Fruit fly (Drosophila melanogaster) whole organism, adult: ENCODE data around the gene BG642312.

Source experiments
- CG14711 ChIP-seq: fragments of 200-800 bp; sonication (Bioruptor generic); optimal IDR thresholded peaks from 2 replicates; lab custom pipeline; 2018; ENCODE audit warnings: missing biosample characterization, mild to moderate bottlenecking, missing genetic modification characterization, moderate library complexity
- CG7101 ChIP-seq: fragments of 200-800 bp; sonication (Bioruptor generic); optimal IDR thresholded peaks from 2 replicates; lab custom pipeline; 2018; ENCODE audit warnings: missing biosample characterization, mild to moderate bottlenecking, missing genetic modification characterization, moderate library complexity
- Crg-1 ChIP-seq: fragments of 200-800 bp; sonication (Bioruptor generic); optimal IDR thresholded peaks from 2 replicates; lab custom pipeline; 2016; ENCODE audit warnings: missing biosample characterization, missing genetic modification characterization
- kay ChIP-seq: fragments of 200-800 bp; sonication (Bioruptor generic); peaks from one replicate; lab custom pipeline; 2016; ENCODE audit warnings: missing biosample characterization, missing genetic modification characterization, borderline replicate concordance
- toe ChIP-seq: fragments of 200-800 bp; sonication (Bioruptor generic); optimal IDR thresholded peaks from 2 replicates; lab custom pipeline; 2016; ENCODE audit warnings: missing biosample characterization, missing genetic modification characterization

DNA sequence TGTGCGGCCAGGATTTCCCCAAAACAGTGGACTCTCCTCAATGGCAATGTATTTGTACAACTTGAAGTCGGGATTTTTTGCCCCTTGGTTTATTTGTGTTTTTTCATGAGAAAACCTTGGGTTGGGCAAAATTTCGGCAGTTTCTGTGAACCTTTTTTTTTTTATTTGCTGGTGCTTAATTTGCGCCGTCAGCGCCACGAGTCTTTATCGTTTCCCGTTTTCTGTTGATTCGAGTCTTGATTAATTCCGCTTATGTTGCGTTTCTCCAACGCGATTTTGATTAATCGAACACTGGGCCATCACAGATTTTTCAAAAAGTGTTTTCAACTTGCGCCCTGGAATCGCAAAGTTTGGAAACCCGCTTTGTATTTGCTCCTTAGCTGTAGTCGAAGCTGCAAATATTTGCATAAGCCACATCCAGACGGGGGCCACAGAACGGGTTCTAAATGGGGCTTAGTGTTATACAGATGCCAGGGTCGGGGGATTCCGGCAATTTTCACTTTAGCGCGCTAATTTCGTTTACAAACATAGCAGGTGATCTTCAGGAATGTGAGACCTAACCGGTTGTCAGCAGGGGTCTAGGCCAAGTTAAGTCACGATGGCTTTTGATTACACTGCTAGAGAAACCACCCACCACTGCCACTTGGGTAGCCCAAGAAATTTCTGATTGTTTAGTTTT, 21.4 kb upstream of the BG642312 start:
- TF ChIP-seq CG7101 (no peak), Crg-1 (GFP tag; lab: Kevin White, UChicago) (no peak), CG14711 (no peak), kay (no peak), toe (GFP tag; lab: Kevin White, UChicago) (no peak)
